Fruit fly (Drosophila melanogaster) whole organism, embryonic: ENCODE measurements around the gene CG17230.
A peak's percentile ranks its signal among the peaks of the same experiment; 100 is the strongest.

ENCODE experiments used
- CG10462 ChIP-seq: fragments of 200-800 bp; sonication (Bioruptor generic); optimal IDR thresholded peaks from 2 replicates; lab custom pipeline; 2016; ENCODE audit warnings: missing biosample characterization, missing genetic modification characterization
- CG10959 ChIP-seq: fragments of 200-800 bp; sonication (Bioruptor generic); IDR thresholded peaks from 2 replicates; pipeline ENCODE4 v1.3.6; 2022; ENCODE audit warnings: missing biosample characterization, missing genetic modification characterization
- CG12155 ChIP-seq: fragments of 200-800 bp; sonication (Bioruptor generic); optimal IDR thresholded peaks from 3 replicates; lab custom pipeline; 2016; ENCODE audit warnings: missing biosample characterization, missing genetic modification characterization
- CG12299 ChIP-seq: fragments of 200-800 bp; sonication (Bioruptor generic); optimal IDR thresholded peaks from 2 replicates; lab custom pipeline; 2018; ENCODE audit warnings: missing biosample characterization, mild to moderate bottlenecking, missing genetic modification characterization
- CG14860 ChIP-seq: fragments of 200-800 bp; sonication (Bioruptor generic); IDR thresholded peaks from 3 replicates; pipeline ENCODE4 v1.3.6; 2022; ENCODE audit warnings: missing biosample characterization, missing genetic modification characterization; ENCODE audit not compliant: partially characterized antibody
- CG17568 ChIP-seq: fragments of 200-800 bp; sonication (Bioruptor generic); optimal IDR thresholded peaks from 2 replicates; lab custom pipeline; 2018; ENCODE audit warnings: missing biosample characterization, mild to moderate bottlenecking, missing genetic modification characterization, moderate library complexity
- CG17612 ChIP-seq: fragments of 200-800 bp; sonication (Bioruptor generic); IDR thresholded peaks from 2 replicates; pipeline ENCODE4 v1.3.6; 2022; ENCODE audit warnings: missing biosample characterization, missing genetic modification characterization
- CG17829 ChIP-seq: fragments of 200-800 bp; optimal IDR thresholded peaks from 2 replicates; lab custom pipeline; 2019; ENCODE audit warnings: missing biosample characterization, mild to moderate bottlenecking, missing genetic modification characterization, moderate library complexity
- CG30431 ChIP-seq: fragments of 200-800 bp; sonication (Bioruptor generic); optimal IDR thresholded peaks from 2 replicates; lab custom pipeline; 2017; ENCODE audit warnings: missing biosample characterization, missing genetic modification characterization
- CG3065 ChIP-seq: fragments of 200-800 bp; sonication (Bioruptor generic); optimal IDR thresholded peaks from 2 replicates; lab custom pipeline; 2016; ENCODE audit warnings: missing biosample characterization, missing genetic modification characterization
- CG31365 ChIP-seq: fragments of 200-800 bp; sonication (Bioruptor generic); optimal IDR thresholded peaks from 2 replicates; lab custom pipeline; 2018; ENCODE audit warnings: missing biosample characterization, mild to moderate bottlenecking, missing genetic modification characterization
- CG34422 ChIP-seq: fragments of 200-800 bp; sonication (Bioruptor generic); IDR thresholded peaks from 3 replicates; pipeline ENCODE4 v1.3.6; 2022; ENCODE audit warnings: missing biosample characterization, missing genetic modification characterization
- CG4282 ChIP-seq: fragments of 200-800 bp; sonication (Bioruptor generic); optimal IDR thresholded peaks from 2 replicates; lab custom pipeline; 2016; ENCODE audit warnings: missing biosample characterization, missing genetic modification characterization
- CG4707 ChIP-seq: fragments of 200-800 bp; sonication (Bioruptor generic); optimal IDR thresholded peaks from 2 replicates; lab custom pipeline; 2018; ENCODE audit warnings: missing biosample characterization, mild to moderate bottlenecking, missing genetic modification characterization, moderate library complexity
- CG6765 ChIP-seq: fragments of 200-800 bp; sonication (Bioruptor generic); optimal IDR thresholded peaks from 3 replicates; lab custom pipeline; 2017; ENCODE audit warnings: missing biosample characterization, mild to moderate bottlenecking, missing genetic modification characterization
- CG6813 ChIP-seq: fragments of 200-800 bp; sonication (Bioruptor generic); optimal IDR thresholded peaks from 2 replicates; lab custom pipeline; 2017; ENCODE audit warnings: missing biosample characterization, missing genetic modification characterization, mild to moderate bottlenecking, moderate library complexity, missing genetic modification reagents
- CG8359 ChIP-seq: fragments of 200-800 bp; sonication (Bioruptor generic); optimal IDR thresholded peaks from 2 replicates; lab custom pipeline; 2017; ENCODE audit warnings: missing biosample characterization, mild to moderate bottlenecking, missing genetic modification characterization, borderline replicate concordance
- Camta ChIP-seq: fragments of 200-800 bp; sonication (Bioruptor generic); optimal IDR thresholded peaks from 2 replicates; lab custom pipeline; 2016; ENCODE audit warnings: missing biosample characterization, missing genetic modification characterization
- D ChIP-seq, 2 experiments: fragments of 200-800 bp in 1 of 2; fragments of >200 bp in 1 of 2; sonication (Bioruptor generic) in 1 of 2; optimal IDR thresholded peaks; 2 replicates in 1 of 2; 3 replicates in 1 of 2; lab custom pipeline; 2017; ENCODE audit warnings: mild to moderate bottlenecking in 1 of 2, missing biosample characterization in 1 of 2, missing genetic modification characterization in 1 of 2, missing genetic modification reagents in 1 of 2
- Drgx ChIP-seq: fragments of 200-800 bp; sonication (Bioruptor generic); IDR thresholded peaks from 2 replicates; pipeline ENCODE4 v1.3.6; 2022; ENCODE audit warnings: missing biosample characterization, missing genetic modification characterization
- Ets97D ChIP-seq: fragments of 200-800 bp; sonication (Bioruptor generic); optimal IDR thresholded peaks from 3 replicates; lab custom pipeline; 2016; ENCODE audit warnings: missing biosample characterization, missing genetic modification characterization
- GATAe ChIP-seq: fragments of 200-800 bp; sonication (Bioruptor generic); conservative IDR thresholded peaks from 2 replicates; pipeline ENCODE4 v1.3.6; 2022; ENCODE audit warnings: missing biosample characterization, missing genetic modification characterization
- Hr3 ChIP-seq: fragments of 200-800 bp; sonication (Bioruptor generic); optimal IDR thresholded peaks from 3 replicates; lab custom pipeline; 2016; ENCODE audit warnings: missing biosample characterization, missing genetic modification characterization
- MTF-1 ChIP-seq: fragments of 200-800 bp; sonication (Bioruptor generic); optimal IDR thresholded peaks from 2 replicates; lab custom pipeline; 2018; ENCODE audit warnings: missing biosample characterization, mild to moderate bottlenecking, missing genetic modification characterization, borderline replicate concordance
- Max ChIP-seq: fragments of 200-800 bp; sonication (Bioruptor generic); optimal IDR thresholded peaks from 2 replicates; lab custom pipeline; 2016; ENCODE audit warnings: missing biosample characterization, mild to moderate bottlenecking, missing genetic modification characterization
- Opbp ChIP-seq: fragments of 200-800 bp; sonication (Bioruptor generic); IDR thresholded peaks from 3 replicates; pipeline ENCODE4 v1.3.6; 2022; ENCODE audit warnings: missing biosample characterization, missing genetic modification characterization; ENCODE audit not compliant: partially characterized antibody
- Pdp1 ChIP-seq, 2 experiments: fragments of 200-800 bp; sonication (Bioruptor generic); optimal IDR thresholded peaks; 3 replicates each; lab custom pipeline; 2016; ENCODE audit warnings: missing biosample characterization in 2 of 2, missing genetic modification characterization in 2 of 2, mild to moderate bottlenecking in 1 of 2, moderate library complexity in 1 of 2
- Sox100B ChIP-seq: fragments of 200-800 bp; sonication (Bioruptor generic); optimal IDR thresholded peaks from 3 replicates; lab custom pipeline; 2018; ENCODE audit warnings: missing biosample characterization, mild to moderate bottlenecking, missing genetic modification characterization
- ac ChIP-seq: fragments of 200-800 bp; sonication (Bioruptor generic); optimal IDR thresholded peaks from 3 replicates; lab custom pipeline; 2017; ENCODE audit warnings: missing biosample characterization, mild to moderate bottlenecking, missing genetic modification characterization
- ato ChIP-seq: fragments of 200-800 bp; sonication (Bioruptor generic); IDR thresholded peaks from 2 replicates; pipeline ENCODE4 v1.3.6; 2022; ENCODE audit warnings: missing biosample characterization, missing genetic modification characterization; ENCODE audit not compliant: partially characterized antibody
- cad ChIP-seq: fragments of >200 bp; optimal IDR thresholded peaks from 2 replicates; lab custom pipeline; 2017; ENCODE audit warnings: missing biosample characterization, missing genetic modification characterization
- cato ChIP-seq: fragments of 200-800 bp; sonication (Bioruptor generic); optimal IDR thresholded peaks from 2 replicates; lab custom pipeline; 2016; ENCODE audit warnings: missing biosample characterization, missing genetic modification characterization, borderline replicate concordance
- ci ChIP-seq: fragments of 200-800 bp; sonication (Bioruptor generic); IDR thresholded peaks from 3 replicates; pipeline ENCODE4 v1.3.6; 2022; ENCODE audit warnings: missing biosample characterization, missing genetic modification characterization
- cwo ChIP-seq: fragments of 200-800 bp; sonication (Bioruptor generic); optimal IDR thresholded peaks from 3 replicates; lab custom pipeline; 2017; ENCODE audit warnings: missing biosample characterization, missing genetic modification characterization, mild to moderate bottlenecking, moderate library complexity, missing genetic modification reagents
- danr ChIP-seq: fragments of 200-800 bp; sonication (Bioruptor generic); IDR thresholded peaks from 2 replicates; pipeline ENCODE4 v1.3.6; 2022; ENCODE audit warnings: missing biosample characterization, missing genetic modification characterization
- disco-r ChIP-seq: fragments of 200-800 bp; sonication (Bioruptor generic); optimal IDR thresholded peaks from 2 replicates; lab custom pipeline; 2016; ENCODE audit warnings: missing biosample characterization, missing genetic modification characterization
- en ChIP-seq: fragments of 200-800 bp; sonication (Bioruptor generic); optimal IDR thresholded peaks from 2 replicates; lab custom pipeline; 2016; ENCODE audit warnings: missing biosample characterization, missing genetic modification characterization
- grn ChIP-seq: fragments of 200-800 bp; sonication (Bioruptor generic); optimal IDR thresholded peaks from 3 replicates; lab custom pipeline; 2017; ENCODE audit warnings: missing biosample characterization, missing genetic modification characterization
- jing ChIP-seq: fragments of 200-800 bp; sonication (Bioruptor generic); optimal IDR thresholded peaks from 2 replicates; lab custom pipeline; 2018; ENCODE audit warnings: missing biosample characterization, mild to moderate bottlenecking, missing genetic modification characterization
- jumu ChIP-seq: fragments of 200-800 bp; sonication (Bioruptor generic); optimal IDR thresholded peaks from 3 replicates; lab custom pipeline; 2016; ENCODE audit warnings: missing biosample characterization, missing genetic modification characterization
- klu ChIP-seq: fragments of 200-800 bp; sonication (Bioruptor generic); IDR thresholded peaks from 2 replicates; pipeline ENCODE4 v1.3.6; 2022; ENCODE audit warnings: missing biosample characterization, missing genetic modification characterization
- lilli ChIP-seq: fragments of 200-800 bp; sonication (Bioruptor generic); optimal IDR thresholded peaks from 3 replicates; lab custom pipeline; 2016; ENCODE audit warnings: missing biosample characterization, missing genetic modification characterization
- oc ChIP-seq: fragments of 200-800 bp; sonication (Bioruptor generic); optimal IDR thresholded peaks from 2 replicates; lab custom pipeline; 2018; ENCODE audit warnings: missing biosample characterization, mild to moderate bottlenecking, missing genetic modification characterization, moderate library complexity
- pros ChIP-seq: fragments of 200-800 bp; sonication (Bioruptor generic); optimal IDR thresholded peaks from 3 replicates; lab custom pipeline; 2019; ENCODE audit warnings: missing biosample characterization, mild to moderate bottlenecking, missing genetic modification characterization, moderate library complexity
- shn ChIP-seq: fragments of 200-800 bp; sonication (Bioruptor generic); optimal IDR thresholded peaks from 3 replicates; lab custom pipeline; 2016; ENCODE audit warnings: missing biosample characterization, missing genetic modification characterization
- sisA ChIP-seq: fragments of 200-800 bp; sonication (Bioruptor generic); IDR thresholded peaks from 2 replicates; pipeline ENCODE4 v1.3.6; 2022; ENCODE audit warnings: missing biosample characterization, missing genetic modification characterization
- slbo ChIP-seq: fragments of 200-800 bp; sonication (Bioruptor generic); IDR thresholded peaks from 2 replicates; pipeline ENCODE4 v1.3.6; 2022; ENCODE audit warnings: missing biosample characterization, missing genetic modification characterization
- unpg ChIP-seq: fragments of 200-800 bp; sonication (Bioruptor generic); optimal IDR thresholded peaks from 3 replicates; lab custom pipeline; 2018; ENCODE audit warnings: missing biosample characterization, mild to moderate bottlenecking, missing genetic modification characterization, moderate library complexity
- wdn ChIP-seq: fragments of 200-800 bp; sonication (Bioruptor generic); IDR thresholded peaks from 2 replicates; pipeline ENCODE4 v1.3.6; 2022; ENCODE audit warnings: missing biosample characterization, missing genetic modification characterization

Gene CG17230

dm6 chr3R:11435537-11436234 lies 1.9 kb upstream of the CG17230 start, which contains the start of the genes Exd2 and CG5281 (continued):
- peak; percentile 4 for TF ChIP-seq en
- TF ChIP-seq klu (GFP tag; lab: Robert Waterston, UW) = no peak
- TF ChIP-seq CG10959 (GFP tag; lab: Robert Waterston, UW) = no peak
- TF ChIP-seq Opbp (GFP tag; lab: Robert Waterston, UW) = no peak
- TF ChIP-seq ac (GFP tag; lab: Kevin White, UChicago) = no peak
- no peak for TF ChIP-seq CG8359 (GFP tag; lab: Kevin White, UChicago)
- TF ChIP-seq CG17568 (GFP tag; lab: Kevin White, UChicago) = no peak
- TF ChIP-seq GATAe (GFP tag; lab: Robert Waterston, UW) = no peak
- peak; percentile 16 for TF ChIP-seq cwo (GFP tag; lab: Kevin White, UChicago)
- no peak for TF ChIP-seq jing
- TF ChIP-seq unpg = peak; percentile 65
- peak in 1 of 2 experiments; percentile 43 for TF ChIP-seq Pdp1 (GFP tag; optimal IDR thresholded peaks at IDR 0.05; lab: Kevin White, UChicago)
- TF ChIP-seq CG6813 (GFP tag; lab: Kevin White, UChicago) = no peak
- TF ChIP-seq CG34422 = peak; percentile 55; the same call in 1 of the 3 replicates
- TF ChIP-seq CG14860 (GFP tag; lab: Robert Waterston, UW) = no peak
- TF ChIP-seq pros (GFP tag; lab: Kevin White, UChicago) = no peak
- no peak for TF ChIP-seq wdn (GFP tag; lab: Robert Waterston, UW)
- no peak for TF ChIP-seq sisA (GFP tag; lab: Robert Waterston, UW)
- TF ChIP-seq Sox100B = no peak
- TF ChIP-seq ci (GFP tag; lab: Robert Waterston, UW) = peak; percentile 77; the same call in 2 of the 3 replicates
- peak; percentile 39 for TF ChIP-seq CG12299 (tag; lab: Kevin White, UChicago)
- peak; percentile 17 for TF ChIP-seq jumu (GFP tag; lab: Kevin White, UChicago)
- peak; percentile 41; the same call in 1 of the 2 replicates for TF ChIP-seq slbo (GFP tag; lab: Robert Waterston, UW)
- no peak for TF ChIP-seq CG3065 (GFP tag; lab: Kevin White, UChicago)
- TF ChIP-seq D (optimal IDR thresholded peaks at IDR 0.05; lab: Kevin White, UChicago) = no peak
- peak; percentile 43 for TF ChIP-seq D (GFP tag; optimal IDR thresholded peaks at IDR 0.05; lab: Kevin White, UChicago)
- TF ChIP-seq danr (GFP tag; lab: Robert Waterston, UW) = no peak
- peak; percentile 44 for TF ChIP-seq CG17829 (tag; lab: Kevin White, UChicago)
- TF ChIP-seq CG10462 (GFP tag; lab: Kevin White, UChicago) = peak; percentile 77
- TF ChIP-seq Max (GFP tag; lab: Kevin White, UChicago) = peak; percentile 56
- TF ChIP-seq CG4282 (GFP tag; lab: Kevin White, UChicago) = no peak
- peak; percentile 22 for TF ChIP-seq cato (GFP tag; lab: Kevin White, UChicago)
- no peak for TF ChIP-seq CG30431 (GFP tag; lab: Kevin White, UChicago)
- no peak for TF ChIP-seq Drgx (GFP tag; lab: Robert Waterston, UW)
- peak; percentile 12 for TF ChIP-seq CG6765 (GFP tag; lab: Kevin White, UChicago)
- TF ChIP-seq Hr3 (GFP tag; lab: Kevin White, UChicago) = peak; percentile 42
- TF ChIP-seq ato (GFP tag; lab: Robert Waterston, UW) = no peak
- no peak for TF ChIP-seq cad (GFP tag; lab: Kevin White, UChicago)
- peak; percentile 11 for TF ChIP-seq CG4707 (GFP tag; lab: Kevin White, UChicago)
- no peak for TF ChIP-seq CG17612 (GFP tag; lab: Robert Waterston, UW)
- peak; percentile 39 for TF ChIP-seq Camta (GFP tag; lab: Kevin White, UChicago)
- no peak for TF ChIP-seq CG31365 (tag; lab: Kevin White, UChicago)
- peak; percentile 77 for TF ChIP-seq lilli (GFP tag; lab: Kevin White, UChicago)
- peak; percentile 39 for TF ChIP-seq MTF-1 (GFP tag; lab: Kevin White, UChicago)
- no peak for TF ChIP-seq oc (tag; lab: Kevin White, UChicago)
- peak; percentile 55 for TF ChIP-seq CG12155 (GFP tag; lab: Kevin White, UChicago)
- TF ChIP-seq shn (GFP tag; lab: Kevin White, UChicago) = peak; percentile 44
- TF ChIP-seq disco-r (GFP tag; lab: Kevin White, UChicago) = peak; percentile 15
- TF ChIP-seq grn (GFP tag; lab: Kevin White, UChicago) = no peak
- peak; percentile 91 for TF ChIP-seq Ets97D (GFP tag; lab: Kevin White, UChicago)
